Worm (Caenorhabditis elegans) whole organism, mixed stage, embryonic: ENCODE results near the gene F26G1.11.

ENCODE experiments used
- elt-3 ChIP-seq: fragments of 150-350 bp; optimal IDR thresholded peaks from 2 replicates; lab custom pipeline; 2014; ENCODE audit warnings: missing biosample characterization, missing genetic modification characterization
- hlh-1 ChIP-seq: fragments of 150-350 bp; optimal IDR thresholded peaks from 2 replicates; lab custom pipeline; 2014; ENCODE audit warnings: missing biosample characterization, missing genetic modification reagents, missing genetic modification characterization
- mep-1 ChIP-seq: fragments of 150-350 bp; optimal IDR thresholded peaks from 2 replicates; lab custom pipeline; 2017; ENCODE audit warnings: missing biosample characterization, missing genetic modification reagents, missing genetic modification characterization, inconsistent platforms
- nhr-12 ChIP-seq: fragments of 150-350 bp; optimal IDR thresholded peaks from 2 replicates; lab custom pipeline; 2014; ENCODE audit warnings: missing biosample characterization, missing genetic modification characterization
- nhr-237 ChIP-seq: fragments of 150-350 bp; optimal IDR thresholded peaks from 2 replicates; lab custom pipeline; 2014; ENCODE audit warnings: missing biosample characterization, missing genetic modification characterization
- unc-62 ChIP-seq: fragments of 150-350 bp; optimal IDR thresholded peaks from 2 replicates; lab custom pipeline; 2014; ENCODE audit warnings: missing biosample characterization, missing genetic modification reagents, missing genetic modification characterization

- TF ChIP-seq mep-1 (tag; lab: Kevin White, UChicago): no peak
- no peak for TF ChIP-seq nhr-12
- no peak for TF ChIP-seq hlh-1 (tag; lab: Kevin White, UChicago)
- no peak for TF ChIP-seq unc-62 (GFP tag; lab: Kevin White, UChicago)
- TF ChIP-seq nhr-237 (tag; lab: Kevin White, UChicago): no peak
- TF ChIP-seq elt-3 (tag; lab: Kevin White, UChicago): no peak
Measured at ce11 chrII:4769886-4770285, 7.1 kb upstream of the F26G1.11 start.
